Worm (Caenorhabditis elegans) whole organism, L2 larva: Measurements from ENCODE around the gene F44A2.5.

Experiments used
- ama-1 ChIP-seq: fragments of 150-350 bp; optimal IDR thresholded peaks from 2 replicates; lab custom pipeline; 2018; ENCODE audit warnings: inconsistent platforms
- ceh-82 ChIP-seq: fragments of 150-350 bp; optimal IDR thresholded peaks from 2 replicates; lab custom pipeline; 2014; ENCODE audit warnings: missing biosample characterization, missing genetic modification characterization
- lin-13 ChIP-seq: fragments of 150-350 bp; optimal IDR thresholded peaks from 2 replicates; lab custom pipeline; 2014; ENCODE audit warnings: missing biosample characterization, missing genetic modification reagents, missing genetic modification characterization
- skn-1 ChIP-seq: sonication (generic microtip); optimal IDR thresholded peaks from 2 replicates; lab custom pipeline; 2017; ENCODE audit warnings: missing biosample characterization, missing genetic modification characterization
- snpc-4 ChIP-seq: fragments of 150-350 bp; optimal IDR thresholded peaks from 2 replicates; lab custom pipeline; 2014; ENCODE audit warnings: missing biosample characterization, missing genetic modification characterization
- unc-62 ChIP-seq: fragments of 150-350 bp; optimal IDR thresholded peaks from 2 replicates; lab custom pipeline; 2014; ENCODE audit warnings: missing biosample characterization, missing genetic modification reagents, missing genetic modification characterization
- ztf-11 ChIP-seq: sonication (generic microtip); optimal IDR thresholded peaks from 2 replicates; lab custom pipeline; 2017; ENCODE audit warnings: missing biosample characterization, missing genetic modification characterization

DNA sequence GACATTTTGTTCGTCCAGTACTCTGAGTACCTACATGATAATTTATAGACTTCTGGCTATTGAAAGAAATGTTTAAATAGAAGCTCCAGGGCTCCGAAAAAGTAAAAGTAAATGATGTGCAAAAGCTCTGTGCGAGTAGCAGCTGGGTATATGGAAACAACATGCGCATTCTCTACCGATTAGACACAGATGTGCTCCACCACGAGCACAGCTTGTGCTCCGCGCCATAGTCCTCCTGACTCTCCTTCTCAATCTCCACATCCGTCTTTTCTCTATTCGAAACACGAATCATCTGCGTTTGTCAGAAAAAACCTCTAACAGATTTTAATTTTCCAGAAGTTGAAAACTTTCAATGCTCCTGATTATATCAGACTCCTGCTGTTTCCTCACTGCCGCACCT lies 14.0 kb upstream of the F44A2.5 start:
- TF ChIP-seq ceh-82 (no peak), lin-13 (GFP tag; lab: Kevin White, UChicago) (no peak), ztf-11 (tag; lab: Kevin White, UChicago) (no peak), snpc-4 (tag; lab: Kevin White, UChicago) (no peak), unc-62 (GFP tag; lab: Kevin White, UChicago) (no peak), skn-1 (tag; lab: Kevin White, UChicago) (no peak), ama-1 (lab: Kevin White, UChicago) (no peak)
